Worm (Caenorhabditis elegans) whole organism, L1 larva: ENCODE results near the gene H20J04.6.
A peak's percentile ranks its signal among the peaks of the same experiment; 100 is the strongest.

Source experiments
- C16A3.4 ChIP-seq: fragments of 150-350 bp; optimal IDR thresholded peaks from 2 replicates; lab custom pipeline; 2014; ENCODE audit warnings: missing biosample characterization, missing genetic modification characterization
- C34B4.2 ChIP-seq: sonication (generic microtip); optimal IDR thresholded peaks from 2 replicates; lab custom pipeline; 2017; ENCODE audit warnings: mild to moderate bottlenecking, missing genetic modification characterization, missing compliant biosample characterization
- alr-1 ChIP-seq: fragments of 200-800 bp; sonication (Bioruptor generic); optimal IDR thresholded peaks from 2 replicates; lab custom pipeline; 2018; ENCODE audit warnings: borderline replicate concordance, mild to moderate bottlenecking, missing genetic modification characterization, missing compliant biosample characterization
- aly-2 ChIP-seq: fragments of 150-350 bp; optimal IDR thresholded peaks from 2 replicates; lab custom pipeline; 2014; ENCODE audit warnings: missing biosample characterization, missing genetic modification characterization
- blmp-1 ChIP-seq: fragments of 150-350 bp; optimal IDR thresholded peaks from 2 replicates; lab custom pipeline; 2014; ENCODE audit warnings: missing biosample characterization, missing genetic modification characterization
- ceh-8 ChIP-seq: fragments of 200-800 bp; sonication (Bioruptor generic); optimal IDR thresholded peaks from 2 replicates; lab custom pipeline; 2018; ENCODE audit warnings: mild to moderate bottlenecking, missing genetic modification characterization, moderate library complexity, missing compliant biosample characterization
- ceh-88 ChIP-seq: fragments of 200-800 bp; sonication (Bioruptor generic); IDR thresholded peaks from 2 replicates; pipeline ENCODE4 v1.3.6; 2022; ENCODE audit warnings: missing genetic modification characterization, missing compliant biosample characterization
- ceh-90 ChIP-seq: sonication (generic microtip); optimal IDR thresholded peaks from 2 replicates; lab custom pipeline; 2016; ENCODE audit warnings: missing genetic modification characterization, missing compliant biosample characterization
- efl-1 ChIP-seq, 4 experiments: fragments of 150-350 bp; optimal IDR thresholded peaks in 3 of 4; peaks in 1 of 4; 1 replicate in 1 of 4; 2 replicates in 3 of 4; lab custom pipeline; 2014; ENCODE audit warnings: missing biosample characterization in 2 of 4, missing genetic modification characterization in 2 of 4, missing genetic modification reagents in 2 of 4
- elt-3 ChIP-seq, 6 experiments: fragments of 150-350 bp in 1 of 6; sonication (generic microtip); optimal IDR thresholded peaks; 2 replicates each; lab custom pipeline; 2017 to 2018; ENCODE audit warnings: missing biosample characterization in 6 of 6, missing genetic modification characterization in 6 of 6, inconsistent platforms in 1 of 6
- ets-5 ChIP-seq: fragments of 200-800 bp; sonication (Bioruptor generic); IDR thresholded peaks from 2 replicates; pipeline ENCODE4 v1.3.6; 2022; ENCODE audit warnings: missing genetic modification characterization, missing compliant biosample characterization
- fkh-10 ChIP-seq: sonication (generic microtip); optimal IDR thresholded peaks from 2 replicates; lab custom pipeline; 2017; ENCODE audit warnings: missing biosample characterization, missing genetic modification reagents, missing genetic modification characterization
- fkh-4 ChIP-seq: sonication (generic microtip); optimal IDR thresholded peaks from 2 replicates; lab custom pipeline; 2016; ENCODE audit warnings: missing compliant biosample characterization, missing genetic modification characterization, borderline replicate concordance
- fkh-8 ChIP-seq: sonication (generic microtip); optimal IDR thresholded peaks from 2 replicates; lab custom pipeline; 2016; ENCODE audit warnings: mild to moderate bottlenecking, missing genetic modification characterization, missing compliant biosample characterization
- fos-1 ChIP-seq: fragments of 150-350 bp; optimal IDR thresholded peaks from 2 replicates; lab custom pipeline; 2014; ENCODE audit warnings: missing biosample characterization, missing genetic modification characterization
- grh-1 ChIP-seq: fragments of 200-800 bp; sonication (Bioruptor generic); IDR thresholded peaks from 2 replicates; pipeline ENCODE4 v1.3.6; 2022; ENCODE audit warnings: missing genetic modification reagents, missing genetic modification characterization, missing compliant biosample characterization
- hlh-17 ChIP-seq: fragments of 200-800 bp; sonication (Bioruptor generic); optimal IDR thresholded peaks from 2 replicates; lab custom pipeline; 2018; ENCODE audit warnings: missing genetic modification characterization, mild to moderate bottlenecking, missing compliant biosample characterization, moderate library complexity, borderline replicate concordance
- hpl-2 ChIP-seq: fragments of 150-350 bp; optimal IDR thresholded peaks from 2 replicates; lab custom pipeline; 2014; ENCODE audit warnings: missing biosample characterization, missing genetic modification reagents, missing genetic modification characterization
- irx-1 ChIP-seq: sonication (generic microtip); optimal IDR thresholded peaks from 2 replicates; lab custom pipeline; 2016; ENCODE audit warnings: missing genetic modification characterization, missing compliant biosample characterization
- jun-1 ChIP-seq: fragments of 150-350 bp; optimal IDR thresholded peaks from 2 replicates; lab custom pipeline; 2014; ENCODE audit warnings: missing biosample characterization, missing genetic modification reagents, missing genetic modification characterization
- lin-13 ChIP-seq: fragments of 150-350 bp; optimal IDR thresholded peaks from 2 replicates; lab custom pipeline; 2014; ENCODE audit warnings: missing biosample characterization, missing genetic modification reagents, missing genetic modification characterization
- lin-14 ChIP-seq: fragments of 200-800 bp; sonication (Bioruptor generic); optimal IDR thresholded peaks from 2 replicates; lab custom pipeline; 2018; ENCODE audit warnings: mild to moderate bottlenecking, missing genetic modification characterization, moderate library complexity, missing compliant biosample characterization
- lin-15B ChIP-seq: fragments of 150-350 bp; sonication (generic microtip); optimal IDR thresholded peaks from 3 replicates; lab custom pipeline; 2014; ENCODE audit warnings: missing biosample characterization, missing genetic modification characterization
- lir-3 ChIP-seq: sonication (generic microtip); optimal IDR thresholded peaks from 2 replicates; lab custom pipeline; 2016; ENCODE audit warnings: mild to moderate bottlenecking, missing genetic modification characterization, moderate library complexity, missing compliant biosample characterization; ENCODE audit not compliant: poor library complexity
- lsy-2 ChIP-seq, 2 experiments: fragments of 150-350 bp; optimal IDR thresholded peaks; 2 replicates each; lab custom pipeline; 2014; ENCODE audit warnings: missing biosample characterization in 2 of 2, missing genetic modification characterization in 2 of 2
- mab-9 ChIP-seq: fragments of 200-800 bp; sonication (Bioruptor generic); IDR thresholded peaks from 2 replicates; pipeline ENCODE4 v1.3.6; 2022; ENCODE audit warnings: missing genetic modification reagents, missing genetic modification characterization, missing compliant biosample characterization
- mef-2 ChIP-seq: fragments of 150-350 bp; optimal IDR thresholded peaks from 2 replicates; lab custom pipeline; 2014; ENCODE audit warnings: missing biosample characterization, missing genetic modification characterization
- mep-1 ChIP-seq: fragments of 150-350 bp; optimal IDR thresholded peaks from 2 replicates; lab custom pipeline; 2014; ENCODE audit warnings: missing biosample characterization, missing genetic modification characterization
- nhr-12 ChIP-seq: sonication (generic microtip); optimal IDR thresholded peaks from 2 replicates; lab custom pipeline; 2017; ENCODE audit warnings: missing biosample characterization, missing genetic modification characterization
- nhr-20 ChIP-seq: sonication (generic microtip); optimal IDR thresholded peaks from 2 replicates; lab custom pipeline; 2016; ENCODE audit warnings: mild to moderate bottlenecking, missing genetic modification characterization, missing compliant biosample characterization
- nhr-237 ChIP-seq: fragments of 150-350 bp; optimal IDR thresholded peaks from 2 replicates; lab custom pipeline; 2014; ENCODE audit warnings: missing biosample characterization, missing genetic modification characterization
- nhr-28 ChIP-seq: fragments of 150-350 bp; optimal IDR thresholded peaks from 2 replicates; lab custom pipeline; 2014; ENCODE audit warnings: missing biosample characterization, missing genetic modification characterization
- nhr-71 ChIP-seq: sonication (generic microtip); optimal IDR thresholded peaks from 2 replicates; lab custom pipeline; 2016; ENCODE audit warnings: mild to moderate bottlenecking, missing genetic modification characterization, moderate library complexity, missing compliant biosample characterization
- nhr-76 ChIP-seq: sonication (generic microtip); optimal IDR thresholded peaks from 2 replicates; lab custom pipeline; 2017; ENCODE audit warnings: missing biosample characterization, missing genetic modification characterization
- nhr-85 ChIP-seq: sonication (generic microtip); peaks from one replicate; lab custom pipeline; 2016; ENCODE audit warnings: missing genetic modification characterization, inconsistent platforms, missing compliant biosample characterization
- pqm-1 ChIP-seq: sonication (generic microtip); optimal IDR thresholded peaks from 3 replicates; lab custom pipeline; 2017; ENCODE audit warnings: missing biosample characterization, missing genetic modification characterization
- snpc-4 ChIP-seq: fragments of 150-350 bp; optimal IDR thresholded peaks from 2 replicates; lab custom pipeline; 2014; ENCODE audit warnings: missing biosample characterization, missing genetic modification characterization
- sox-4 ChIP-seq: sonication (generic microtip); optimal IDR thresholded peaks from 2 replicates; lab custom pipeline; 2016; ENCODE audit warnings: missing genetic modification characterization, missing compliant biosample characterization
- sptf-1 ChIP-seq: fragments of 150-350 bp; optimal IDR thresholded peaks from 2 replicates; lab custom pipeline; 2014; ENCODE audit warnings: missing biosample characterization, missing genetic modification characterization
- tbx-2 ChIP-seq: sonication (generic microtip); optimal IDR thresholded peaks from 2 replicates; lab custom pipeline; 2016; ENCODE audit warnings: missing genetic modification characterization, missing compliant biosample characterization
- tlp-1 ChIP-seq: fragments of 150-350 bp; optimal IDR thresholded peaks from 2 replicates; lab custom pipeline; 2014; ENCODE audit warnings: missing biosample characterization, missing genetic modification characterization
- unc-30 ChIP-seq: sonication (generic microtip); optimal IDR thresholded peaks from 2 replicates; lab custom pipeline; 2017; ENCODE audit warnings: missing biosample characterization, missing genetic modification characterization
- zag-1 ChIP-seq: fragments of 150-350 bp; optimal IDR thresholded peaks from 2 replicates; lab custom pipeline; 2014; ENCODE audit warnings: missing biosample characterization, missing genetic modification characterization
- zip-4 ChIP-seq: fragments of 200-800 bp; sonication (Bioruptor generic); optimal IDR thresholded peaks from 2 replicates; lab custom pipeline; 2018; ENCODE audit warnings: mild to moderate bottlenecking, missing genetic modification characterization, moderate library complexity, missing compliant biosample characterization

Gene H20J04.6

DNA sequence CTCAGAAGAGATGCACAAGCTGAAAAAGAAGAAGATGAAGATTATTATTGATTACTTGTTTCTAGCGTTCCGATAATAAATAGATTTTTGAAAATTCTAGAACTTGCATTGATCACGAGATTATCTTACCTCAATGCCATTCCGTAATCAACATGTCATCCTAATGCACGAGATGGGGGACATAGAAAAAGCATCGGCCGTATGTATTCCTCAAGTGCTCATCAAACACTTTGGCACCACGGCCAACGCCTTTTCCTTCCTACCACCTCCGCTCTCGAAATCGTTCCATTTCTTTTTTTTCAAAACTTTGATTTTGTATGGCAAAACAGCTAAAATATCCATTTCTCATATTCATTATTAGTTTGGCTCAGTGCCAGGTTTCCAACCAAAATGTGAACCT lies 35.7 kb downstream of the H20J04.6 start, which contains the start of gene lat-2:
Gene lat-2, plus strand, starts transcription at position 301 of the 400 bp plus-strand sequence.
- TF ChIP-seq nhr-237 (tag; lab: Kevin White, UChicago) = no peak
- TF ChIP-seq fkh-10 (GFP tag; lab: Kevin White, UChicago) = no peak
- no peak for TF ChIP-seq hlh-17 (GFP tag; lab: Kevin White, UChicago)
- TF ChIP-seq nhr-76 (tag; lab: Kevin White, UChicago) = no peak
- no peak for TF ChIP-seq tbx-2 (tag; lab: Kevin White, UChicago)
- TF ChIP-seq ets-5 (GFP tag; lab: Robert Waterston, UW) = no peak
- TF ChIP-seq pqm-1 (tag; lab: Kevin White, UChicago) = no peak
- TF ChIP-seq lin-15B = no peak
- TF ChIP-seq, all 84 proteins: peak for 0

DNA sequence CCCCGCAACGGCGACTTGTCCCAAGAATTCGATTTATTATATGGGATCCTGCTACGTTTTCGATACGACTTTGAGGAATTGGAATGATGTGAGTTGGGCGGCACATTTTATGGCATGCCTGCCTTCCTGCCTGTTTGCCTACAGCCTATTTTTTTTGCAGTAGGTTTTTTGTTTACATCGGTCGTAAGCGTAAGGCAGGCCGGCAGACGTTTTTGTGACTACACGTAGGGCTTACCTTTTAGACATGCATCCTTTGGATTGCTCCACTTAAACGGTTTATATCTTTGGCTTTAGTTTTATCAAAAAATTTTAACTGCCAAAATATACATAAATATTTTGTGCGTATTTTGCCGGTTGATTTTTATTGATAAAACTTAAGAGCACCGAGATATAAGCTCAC lies 36.2 kb downstream of the H20J04.6 start:
- TF ChIP-seq efl-1 (optimal IDR thresholded peaks at IDR 0.05; lab: Kevin White, UChicago) = no peak
- TF ChIP-seq efl-1 (GFP tag; optimal IDR thresholded peaks at IDR 0.05 in 1 of 2; lab: Kevin White, UChicago) = peak in 1 of 2 experiments; percentile 4
- TF ChIP-seq fos-1 = no peak

DNA sequence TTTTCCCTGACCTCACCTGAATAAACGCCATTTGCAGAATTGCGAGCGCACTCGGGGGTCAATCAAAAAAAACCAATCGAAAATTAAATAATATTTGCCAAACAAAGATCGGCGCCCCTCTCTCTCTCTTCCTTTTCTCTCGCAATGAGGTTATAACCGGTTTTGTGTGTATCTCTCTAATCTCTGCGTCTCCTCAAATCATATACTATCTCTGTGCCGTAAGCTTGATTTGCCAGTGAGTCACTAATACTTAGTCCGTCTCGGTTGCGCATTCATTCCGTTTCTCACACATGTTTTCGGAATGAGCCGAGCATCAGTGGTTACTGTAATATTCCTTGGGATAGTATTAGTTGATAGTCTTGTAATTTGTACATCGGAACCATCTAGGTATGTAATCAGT lies 39.0 kb downstream of the H20J04.6 start:
- no peak for TF ChIP-seq efl-1 (optimal IDR thresholded peaks at IDR 0.05; lab: Kevin White, UChicago)
- TF ChIP-seq efl-1 (GFP tag; optimal IDR thresholded peaks at IDR 0.05 in 1 of 2; lab: Kevin White, UChicago) = peak in 1 of 2 experiments; percentile 87
- TF ChIP-seq lsy-2 (tag; optimal IDR thresholded peaks at IDR 0.05; lab: Kevin White, UChicago) = no peak
- peak; percentile 63 for TF ChIP-seq nhr-85 (tag; lab: Kevin White, UChicago)
- TF ChIP-seq grh-1 (GFP tag; lab: Robert Waterston, UW) = peak; percentile 96
- no peak for TF ChIP-seq ets-5 (GFP tag; lab: Robert Waterston, UW)
- peak; percentile 1 for TF ChIP-seq nhr-20 (tag; lab: Kevin White, UChicago)
- TF ChIP-seq lin-14 (GFP tag; lab: Kevin White, UChicago) = peak; percentile 48
- peak; percentile 4 for TF ChIP-seq jun-1 (tag; lab: Kevin White, UChicago)

DNA sequence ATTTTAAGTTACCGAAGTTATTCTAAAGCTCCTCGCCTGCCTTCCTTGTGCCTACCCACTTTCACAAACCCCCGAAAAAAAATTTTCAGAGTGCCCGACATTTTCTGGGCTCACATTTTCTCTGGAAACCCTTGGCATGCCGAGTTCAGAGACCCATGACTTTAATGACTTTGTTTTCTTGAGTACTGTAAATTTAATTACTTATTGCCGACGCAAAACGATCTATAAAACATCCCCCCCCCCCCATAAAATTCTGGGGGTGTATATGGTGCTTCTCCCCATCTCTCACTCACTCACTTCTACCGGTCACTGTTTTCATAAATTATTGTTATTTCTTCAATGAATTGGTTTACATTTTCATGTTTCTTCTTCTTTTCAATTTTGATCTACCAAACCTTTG lies 44.9 kb downstream of the H20J04.6 start, which contains the start of gene try-9:
Gene try-9, plus strand, starts transcription at position 301 of the 400 bp plus-strand sequence.
- no peak for TF ChIP-seq aly-2 (tag; lab: Kevin White, UChicago)
- no peak for TF ChIP-seq alr-1 (tag; lab: Kevin White, UChicago)
- no peak for TF ChIP-seq mef-2 (tag; lab: Kevin White, UChicago)
- TF ChIP-seq fkh-10 (GFP tag; lab: Kevin White, UChicago) = no peak
- no peak for TF ChIP-seq snpc-4 (tag; lab: Kevin White, UChicago)
- TF ChIP-seq nhr-85 (tag; lab: Kevin White, UChicago) = no peak
- TF ChIP-seq zip-4 = no peak
- TF ChIP-seq mep-1 (tag; lab: Kevin White, UChicago) = no peak
- no peak for TF ChIP-seq C34B4.2 (tag; lab: Kevin White, UChicago)
- no peak for TF ChIP-seq hpl-2 (GFP tag; lab: Kevin White, UChicago)
- no peak for TF ChIP-seq lir-3 (tag; lab: Kevin White, UChicago)
- no peak for TF ChIP-seq irx-1 (tag; lab: Kevin White, UChicago)
- TF ChIP-seq sptf-1 = no peak
- TF ChIP-seq mab-9 = no peak
- TF ChIP-seq elt-3 (tag; optimal IDR thresholded peaks at IDR 0.05; lab: Kevin White, UChicago) = no peak
- TF ChIP-seq sox-4 (tag; lab: Kevin White, UChicago) = no peak
- no peak for TF ChIP-seq zag-1 (tag; lab: Kevin White, UChicago)
- TF ChIP-seq nhr-71 (tag; lab: Kevin White, UChicago) = no peak
- no peak for TF ChIP-seq lin-13 (GFP tag; lab: Kevin White, UChicago)
- TF ChIP-seq, all 84 proteins: peak for 0

DNA sequence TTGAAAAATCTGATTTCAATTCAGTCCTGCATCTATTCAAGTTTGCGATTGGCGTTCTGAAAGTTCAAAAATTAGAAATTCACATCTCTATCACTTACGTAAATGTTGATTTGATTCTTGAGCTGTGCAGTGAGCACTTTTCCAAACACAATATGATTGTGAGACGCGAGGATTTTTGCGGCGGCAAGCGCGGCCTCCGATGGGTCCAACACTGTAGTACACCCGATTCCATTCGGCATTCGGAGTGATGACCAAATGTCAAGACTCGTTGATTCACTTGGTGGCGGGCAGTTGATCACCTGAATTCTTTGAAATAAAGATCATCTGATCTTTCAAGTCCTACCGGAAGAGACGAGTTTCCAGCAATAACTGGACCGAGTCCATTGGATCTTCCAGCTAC lies 46.7 kb downstream of the H20J04.6 start:
- no peak for TF ChIP-seq fkh-4 (tag; lab: Kevin White, UChicago)
- TF ChIP-seq lin-15B = no peak
- no peak for TF ChIP-seq pqm-1 (tag; lab: Kevin White, UChicago)
- no peak for TF ChIP-seq ceh-90 (tag; lab: Kevin White, UChicago)
- TF ChIP-seq C16A3.4 = no peak
- TF ChIP-seq fkh-8 (tag; lab: Kevin White, UChicago) = no peak
- TF ChIP-seq blmp-1 (tag; lab: Kevin White, UChicago) = no peak
- TF ChIP-seq jun-1 (tag; lab: Kevin White, UChicago) = no peak
- no peak for TF ChIP-seq ceh-8 (GFP tag; lab: Kevin White, UChicago)
- no peak for TF ChIP-seq unc-30 (tag; lab: Kevin White, UChicago)
- TF ChIP-seq ceh-88 (GFP tag; lab: Robert Waterston, UW) = no peak
- no peak for TF ChIP-seq nhr-76 (tag; lab: Kevin White, UChicago)
- no peak for TF ChIP-seq mef-2 (tag; lab: Kevin White, UChicago)
- TF ChIP-seq nhr-12 (tag; lab: Kevin White, UChicago) = no peak
- TF ChIP-seq nhr-28 = no peak
- TF ChIP-seq tlp-1 (tag; lab: Kevin White, UChicago) = no peak
- TF ChIP-seq, all 84 proteins: peak for 0
